Fruit fly (Drosophila melanogaster) whole organism, embryonic: ENCODE results near the gene CG14043.

Source experiments
- CG10565 ChIP-seq: fragments of 200-800 bp; sonication (Bioruptor generic); optimal IDR thresholded peaks from 3 replicates; lab custom pipeline; 2016; ENCODE audit warnings: missing biosample characterization, mild to moderate bottlenecking, missing genetic modification characterization
- CG11695 ChIP-seq: fragments of 200-800 bp; sonication (Bioruptor generic); IDR thresholded peaks from 3 replicates; pipeline ENCODE4 v1.3.6; 2022; ENCODE audit warnings: missing biosample characterization, missing genetic modification characterization
- CG1233 ChIP-seq: fragments of 200-800 bp; sonication (Bioruptor generic); optimal IDR thresholded peaks from 4 replicates; lab custom pipeline; 2018; ENCODE audit warnings: missing biosample characterization, mild to moderate bottlenecking, missing genetic modification characterization
- CG12942 ChIP-seq: fragments of 200-800 bp; sonication (Bioruptor generic); optimal IDR thresholded peaks from 3 replicates; lab custom pipeline; 2016; ENCODE audit warnings: missing biosample characterization, missing genetic modification characterization
- CG13775 ChIP-seq: fragments of 200-800 bp; sonication (Bioruptor generic); optimal IDR thresholded peaks from 3 replicates; lab custom pipeline; 2017; ENCODE audit warnings: missing biosample characterization, mild to moderate bottlenecking, missing genetic modification characterization
- CG13894 ChIP-seq: fragments of 200-800 bp; sonication (Bioruptor generic); optimal IDR thresholded peaks from 3 replicates; lab custom pipeline; 2018; ENCODE audit warnings: missing biosample characterization, mild to moderate bottlenecking, missing genetic modification characterization, moderate library complexity
- CG1529 ChIP-seq: fragments of 200-800 bp; sonication (Bioruptor generic); optimal IDR thresholded peaks from 3 replicates; lab custom pipeline; 2018; ENCODE audit warnings: missing biosample characterization, missing genetic modification characterization
- CG15601 ChIP-seq: fragments of 200-800 bp; sonication (Bioruptor generic); optimal IDR thresholded peaks from 3 replicates; lab custom pipeline; 2019; ENCODE audit warnings: missing biosample characterization, mild to moderate bottlenecking, missing genetic modification characterization, moderate library complexity
- CG1603 ChIP-seq: fragments of 200-800 bp; sonication (Bioruptor generic); optimal IDR thresholded peaks from 2 replicates; lab custom pipeline; 2019; ENCODE audit warnings: missing biosample characterization, mild to moderate bottlenecking, missing genetic modification characterization, moderate library complexity
- CG16815 ChIP-seq: fragments of 200-800 bp; sonication (Bioruptor generic); optimal IDR thresholded peaks from 3 replicates; lab custom pipeline; 2017; ENCODE audit warnings: missing biosample characterization, mild to moderate bottlenecking, missing genetic modification characterization
- CG16863 ChIP-seq: fragments of 200-800 bp; sonication (Bioruptor generic); optimal IDR thresholded peaks from 3 replicates; lab custom pipeline; 2016; ENCODE audit warnings: missing biosample characterization, missing genetic modification characterization
- CG1832 ChIP-seq: fragments of 200-800 bp; sonication (Bioruptor generic); optimal IDR thresholded peaks from 2 replicates; lab custom pipeline; 2017; ENCODE audit warnings: missing biosample characterization, mild to moderate bottlenecking, missing genetic modification characterization, inconsistent platforms
- CG18599 ChIP-seq: fragments of 200-800 bp; sonication (Bioruptor generic); optimal IDR thresholded peaks from 3 replicates; lab custom pipeline; 2017; ENCODE audit warnings: missing biosample characterization, missing genetic modification characterization, mild to moderate bottlenecking, moderate library complexity, missing genetic modification reagents
- CG30431 ChIP-seq: fragments of 200-800 bp; sonication (Bioruptor generic); optimal IDR thresholded peaks from 2 replicates; lab custom pipeline; 2017; ENCODE audit warnings: missing biosample characterization, missing genetic modification characterization
- CG33557 ChIP-seq: fragments of 200-800 bp; sonication (Bioruptor generic); optimal IDR thresholded peaks from 2 replicates; lab custom pipeline; 2019; ENCODE audit warnings: missing biosample characterization, mild to moderate bottlenecking, missing genetic modification characterization, moderate library complexity
- CG3407 ChIP-seq: fragments of 200-800 bp; sonication (Bioruptor generic); optimal IDR thresholded peaks from 2 replicates; lab custom pipeline; 2018; ENCODE audit warnings: missing biosample characterization, mild to moderate bottlenecking, missing genetic modification characterization
- CG3995 ChIP-seq: fragments of 200-800 bp; sonication (Bioruptor generic); optimal IDR thresholded peaks from 3 replicates; lab custom pipeline; 2016; ENCODE audit warnings: missing biosample characterization, missing genetic modification characterization
- CG6854 ChIP-seq: fragments of 200-800 bp; sonication (Bioruptor generic); optimal IDR thresholded peaks from 3 replicates; lab custom pipeline; 2017; ENCODE audit warnings: missing biosample characterization, mild to moderate bottlenecking, missing genetic modification characterization
- CG8765 ChIP-seq: fragments of 200-800 bp; sonication (Bioruptor generic); IDR thresholded peaks from 2 replicates; pipeline ENCODE4 v1.3.6; 2022; ENCODE audit warnings: missing biosample characterization, missing genetic modification characterization
- CG9876 ChIP-seq: fragments of 200-800 bp; sonication (Bioruptor generic); optimal IDR thresholded peaks from 2 replicates; lab custom pipeline; 2016; ENCODE audit warnings: missing biosample characterization, missing genetic modification characterization
- D19B ChIP-seq: fragments of 200-800 bp; sonication (Bioruptor generic); optimal IDR thresholded peaks from 2 replicates; lab custom pipeline; 2017; ENCODE audit warnings: missing biosample characterization, mild to moderate bottlenecking, missing genetic modification characterization
- Dfd ChIP-seq, 2 experiments: fragments of >200 bp; optimal IDR thresholded peaks; 2 replicates each; lab custom pipeline; 2017; ENCODE audit warnings: missing biosample characterization in 2 of 2, missing genetic modification characterization in 2 of 2
- Dip3 ChIP-seq: fragments of 200-800 bp; sonication (Bioruptor generic); optimal IDR thresholded peaks from 3 replicates; lab custom pipeline; 2016; ENCODE audit warnings: missing biosample characterization, missing genetic modification characterization
- HLH54F ChIP-seq: fragments of 200-800 bp; sonication (Bioruptor generic); optimal IDR thresholded peaks from 3 replicates; lab custom pipeline; 2016; ENCODE audit warnings: missing biosample characterization, missing genetic modification characterization
- Hmx ChIP-seq: fragments of 200-800 bp; sonication (Bioruptor generic); optimal IDR thresholded peaks from 2 replicates; lab custom pipeline; 2016; ENCODE audit warnings: missing biosample characterization, missing genetic modification characterization
- Lhr ChIP-seq: fragments of 200-800 bp; sonication (Bioruptor generic); optimal IDR thresholded peaks from 3 replicates; lab custom pipeline; 2017; ENCODE audit warnings: mild to moderate bottlenecking, missing biosample characterization, missing genetic modification reagents, missing genetic modification characterization
- MTF-1 ChIP-seq: fragments of 200-800 bp; sonication (Bioruptor generic); optimal IDR thresholded peaks from 2 replicates; lab custom pipeline; 2018; ENCODE audit warnings: missing biosample characterization, mild to moderate bottlenecking, missing genetic modification characterization, borderline replicate concordance
- Max ChIP-seq: fragments of 200-800 bp; sonication (Bioruptor generic); optimal IDR thresholded peaks from 2 replicates; lab custom pipeline; 2016; ENCODE audit warnings: missing biosample characterization, mild to moderate bottlenecking, missing genetic modification characterization
- Nf-YB ChIP-seq: fragments of 200-800 bp; sonication (Bioruptor generic); optimal IDR thresholded peaks from 3 replicates; lab custom pipeline; 2019; ENCODE audit warnings: missing biosample characterization, mild to moderate bottlenecking, missing genetic modification characterization, moderate library complexity
- Oaz ChIP-seq: fragments of 200-800 bp; sonication (Bioruptor generic); IDR thresholded peaks from 2 replicates; pipeline ENCODE4 v1.3.6; 2022; ENCODE audit warnings: missing biosample characterization, missing genetic modification characterization
- Six4 ChIP-seq: fragments of 200-800 bp; sonication (Bioruptor generic); optimal IDR thresholded peaks from 2 replicates; lab custom pipeline; 2016; ENCODE audit warnings: missing biosample characterization, missing genetic modification characterization
- Sox100B ChIP-seq: fragments of 200-800 bp; sonication (Bioruptor generic); optimal IDR thresholded peaks from 3 replicates; lab custom pipeline; 2018; ENCODE audit warnings: missing biosample characterization, mild to moderate bottlenecking, missing genetic modification characterization
- Spps ChIP-seq: fragments of 200-800 bp; sonication (Bioruptor generic); optimal IDR thresholded peaks from 2 replicates; lab custom pipeline; 2018; ENCODE audit warnings: missing biosample characterization, mild to moderate bottlenecking, missing genetic modification characterization
- YL-1 ChIP-seq: fragments of 200-800 bp; sonication (Bioruptor generic); optimal IDR thresholded peaks from 3 replicates; lab custom pipeline; 2017; ENCODE audit warnings: missing biosample characterization, mild to moderate bottlenecking, missing genetic modification characterization
- ap ChIP-seq: fragments of 200-800 bp; sonication (Bioruptor generic); IDR thresholded peaks from 2 replicates; pipeline ENCODE4 v1.3.6; 2022; ENCODE audit warnings: missing biosample characterization, missing genetic modification characterization
- bab2 ChIP-seq: fragments of 200-800 bp; sonication (Bioruptor generic); optimal IDR thresholded peaks from 2 replicates; lab custom pipeline; 2016; ENCODE audit warnings: missing biosample characterization, missing genetic modification characterization
- caup ChIP-seq: fragments of 200-800 bp; sonication (Bioruptor generic); optimal IDR thresholded peaks from 3 replicates; lab custom pipeline; 2017; ENCODE audit warnings: missing biosample characterization, mild to moderate bottlenecking, missing genetic modification characterization, moderate library complexity; ENCODE audit not compliant: severe bottlenecking
- corto ChIP-seq: fragments of 200-800 bp; sonication (Bioruptor generic); optimal IDR thresholded peaks from 2 replicates; lab custom pipeline; 2016; ENCODE audit warnings: missing biosample characterization, mild to moderate bottlenecking, missing genetic modification characterization, moderate library complexity
- gcm2 ChIP-seq: fragments of 200-800 bp; sonication (Bioruptor generic); optimal IDR thresholded peaks from 2 replicates; lab custom pipeline; 2016; ENCODE audit warnings: missing biosample characterization, missing genetic modification characterization
- ham ChIP-seq: fragments of 200-800 bp; sonication (Bioruptor generic); IDR thresholded peaks from 2 replicates; pipeline ENCODE4 v1.3.6; 2022; ENCODE audit warnings: missing biosample characterization, missing genetic modification characterization
- hkb ChIP-seq, 2 experiments: fragments of 200-800 bp in 1 of 2; fragments of >200 bp in 1 of 2; sonication (Bioruptor generic) in 1 of 2; IDR thresholded peaks in 1 of 2; optimal IDR thresholded peaks in 1 of 2; 2 replicates each; pipeline versions ENCODE4 v1.3.6 to Lab custom; 2017 to 2022; ENCODE audit warnings: missing biosample characterization in 1 of 2, missing genetic modification characterization in 1 of 2
- pb ChIP-seq: fragments of 200-800 bp; sonication (Bioruptor generic); optimal IDR thresholded peaks from 3 replicates; lab custom pipeline; 2016; ENCODE audit warnings: missing biosample characterization, missing genetic modification characterization
- rib ChIP-seq: fragments of 200-800 bp; sonication (Bioruptor generic); IDR thresholded peaks from 2 replicates; pipeline ENCODE4 v1.3.6; 2022; ENCODE audit warnings: missing biosample characterization, missing genetic modification characterization
- shn ChIP-seq: fragments of 200-800 bp; sonication (Bioruptor generic); optimal IDR thresholded peaks from 3 replicates; lab custom pipeline; 2016; ENCODE audit warnings: missing biosample characterization, missing genetic modification characterization
- ssp ChIP-seq: fragments of 200-800 bp; sonication (Bioruptor generic); IDR thresholded peaks from 2 replicates; pipeline ENCODE4 v1.3.6; 2022; ENCODE audit warnings: missing biosample characterization, missing genetic modification characterization
- stwl ChIP-seq: fragments of 200-800 bp; sonication (Bioruptor generic); optimal IDR thresholded peaks from 3 replicates; lab custom pipeline; 2018; ENCODE audit warnings: missing biosample characterization, mild to moderate bottlenecking, missing genetic modification characterization, moderate library complexity
- sug ChIP-seq: fragments of 200-800 bp; optimal IDR thresholded peaks from 2 replicates; lab custom pipeline; 2019; ENCODE audit warnings: missing biosample characterization, mild to moderate bottlenecking, missing genetic modification characterization, moderate library complexity
- tgo ChIP-seq: fragments of 200-800 bp; sonication (Bioruptor generic); IDR thresholded peaks from 3 replicates; pipeline ENCODE4 v1.3.6; 2022; ENCODE audit warnings: missing biosample characterization, missing genetic modification characterization
- z ChIP-seq: fragments of 200-800 bp; sonication (Bioruptor generic); IDR thresholded peaks from 3 replicates; pipeline ENCODE4 v1.3.6; 2022; ENCODE audit warnings: missing biosample characterization, missing genetic modification characterization
- zf30C ChIP-seq: fragments of 200-800 bp; sonication (Bioruptor generic); optimal IDR thresholded peaks from 3 replicates; lab custom pipeline; 2018; ENCODE audit warnings: missing biosample characterization, mild to moderate bottlenecking, missing genetic modification characterization

CG14043 gene

dm6 chr2L:5000919-5001581 is 29.5 kb downstream of the CG14043 start (continued):
- peak in 1 of 2 experiments; percentile 98 for TF ChIP-seq Dfd (GFP tag; optimal IDR thresholded peaks at IDR 0.05; lab: Kevin White, UChicago)
- peak; percentile 72 for TF ChIP-seq CG13894 (tag; lab: Kevin White, UChicago)
- TF ChIP-seq CG11695, result peak; percentile 6; the same call in 1 of the 3 replicates
- TF ChIP-seq Dip3 (GFP tag; lab: Kevin White, UChicago), result no peak
- TF ChIP-seq gcm2 (GFP tag; lab: Kevin White, UChicago), result no peak
- TF ChIP-seq CG3407 (GFP tag; lab: Kevin White, UChicago), result no peak
- no peak for TF ChIP-seq CG30431 (GFP tag; lab: Kevin White, UChicago)
- peak; percentile 53; the same call in 1 of the 2 replicates for TF ChIP-seq ap
- TF ChIP-seq CG3995 (GFP tag; lab: Kevin White, UChicago), result no peak
- peak; percentile 41 for TF ChIP-seq sug (tag; lab: Kevin White, UChicago)
- 0 out of 2 replicates have a peak, but pooled peaks have one; percentile 6 for TF ChIP-seq Oaz (GFP tag; lab: Robert Waterston, UW)
- no peak for TF ChIP-seq Sox100B
- TF ChIP-seq CG16863 (GFP tag; lab: Kevin White, UChicago), result no peak
- no peak for TF ChIP-seq Max
- no peak for TF ChIP-seq ssp
- no peak for TF ChIP-seq HLH54F
- TF ChIP-seq Lhr (GFP tag; lab: Kevin White, UChicago), result no peak
- no peak for TF ChIP-seq Hmx (GFP tag; lab: Kevin White, UChicago)
- TF ChIP-seq Spps, result no peak
- TF ChIP-seq YL-1, result peak; percentile 6
- no peak for TF ChIP-seq MTF-1 (GFP tag; lab: Kevin White, UChicago)
- TF ChIP-seq z, result no peak
- no peak for TF ChIP-seq shn (GFP tag; lab: Kevin White, UChicago)
- peak; percentile 50 for TF ChIP-seq CG1832
- peak; percentile 41 for TF ChIP-seq hkb (optimal IDR thresholded peaks at IDR 0.05; lab: Kevin White, UChicago)
- no peak for TF ChIP-seq hkb (GFP tag; IDR thresholded peaks at IDR 0.05; lab: Robert Waterston, UW)
- no peak for TF ChIP-seq zf30C (GFP tag; lab: Kevin White, UChicago)
- TF ChIP-seq pb (GFP tag; lab: Kevin White, UChicago), result no peak
- no peak for TF ChIP-seq CG13775 (GFP tag; lab: Kevin White, UChicago)
- TF ChIP-seq CG9876, result no peak
- no peak for TF ChIP-seq corto (GFP tag; lab: Kevin White, UChicago)
- TF ChIP-seq ham (GFP tag; lab: Robert Waterston, UW), result no peak
- no peak for TF ChIP-seq D19B (GFP tag; lab: Kevin White, UChicago)
- TF ChIP-seq CG8765 (GFP tag; lab: Robert Waterston, UW), result peak; percentile 52; the same call in 1 of the 2 replicates
- no peak for TF ChIP-seq CG1233
- no peak for TF ChIP-seq CG33557 (GFP tag; lab: Kevin White, UChicago)
- TF ChIP-seq rib (GFP tag; lab: Robert Waterston, UW), result peak; percentile 84
- TF ChIP-seq CG12942 (GFP tag; lab: Kevin White, UChicago), result no peak
- TF ChIP-seq bab2, result no peak
- peak; percentile 84 for TF ChIP-seq CG1603 (tag; lab: Kevin White, UChicago)
- TF ChIP-seq CG10565 (GFP tag; lab: Kevin White, UChicago), result no peak
- TF ChIP-seq CG15601 (tag; lab: Kevin White, UChicago), result no peak
- no peak for TF ChIP-seq CG6854 (GFP tag; lab: Kevin White, UChicago)
- TF ChIP-seq CG18599, result no peak
- peak; percentile 24 for TF ChIP-seq stwl (tag; lab: Kevin White, UChicago)
- no peak for TF ChIP-seq Nf-YB (GFP tag; lab: Kevin White, UChicago)
- TF ChIP-seq tgo, result no peak; the same call in 2 of the 3 replicates
- no peak for TF ChIP-seq CG16815
- no peak for TF ChIP-seq caup (GFP tag; lab: Kevin White, UChicago)
- TF ChIP-seq CG1529 (GFP tag; lab: Kevin White, UChicago), result no peak
- TF ChIP-seq Six4 (GFP tag; lab: Kevin White, UChicago), result no peak
